Worm (Caenorhabditis elegans): ENCODE data around the gene Y119D3B.21.

ce11 chrIII:1229510-1229909 lies 14.7 kb downstream of the Y119D3B.21 start:
- TF ChIP-seq unc-130 (GFP tag; optimal IDR thresholded peaks at IDR 0.05), result no peak
- TF ChIP-seq nhr-77 (tag; optimal IDR thresholded peaks at IDR 0.05), result no peak

Data from whole organism, L4 larva.